Worm (Caenorhabditis elegans) whole organism, early embryonic: ENCODE data around the gene C44H9.6.

Experiments
- B0310.2 ChIP-seq: sonication (generic microtip); optimal IDR thresholded peaks from 2 replicates; lab custom pipeline; 2016; ENCODE audit warnings: mild to moderate bottlenecking, missing genetic modification characterization, missing compliant biosample characterization
- F13C5.2 ChIP-seq: sonication (generic microtip); optimal IDR thresholded peaks from 2 replicates; lab custom pipeline; 2017; ENCODE audit warnings: mild to moderate bottlenecking, missing genetic modification characterization, inconsistent platforms, missing compliant biosample characterization
- ama-1 ChIP-seq: fragments of 150-350 bp; optimal IDR thresholded peaks from 2 replicates; lab custom pipeline; 2014
- ceh-36 ChIP-seq: sonication (generic microtip); optimal IDR thresholded peaks from 2 replicates; lab custom pipeline; 2016; ENCODE audit warnings: missing genetic modification characterization, inconsistent platforms, missing compliant biosample characterization
- ets-7 ChIP-seq: sonication (generic microtip); optimal IDR thresholded peaks from 2 replicates; lab custom pipeline; 2016; ENCODE audit warnings: missing genotype, missing genetic modification characterization, missing compliant biosample characterization
- flt-1 ChIP-seq: fragments of 200-800 bp; sonication (Bioruptor generic); IDR thresholded peaks from 2 replicates; pipeline ENCODE4 v1.3.6; 2022; ENCODE audit warnings: missing genetic modification characterization, missing compliant biosample characterization
- hmbx-1 ChIP-seq: sonication (generic microtip); optimal IDR thresholded peaks from 2 replicates; lab custom pipeline; 2016; ENCODE audit warnings: mild to moderate bottlenecking, missing genetic modification characterization, missing compliant biosample characterization
- sea-1 ChIP-seq: fragments of 200-800 bp; sonication (Bioruptor generic); conservative IDR thresholded peaks from 2 replicates; pipeline ENCODE4 v1.3.6; 2022; ENCODE audit warnings: missing genetic modification characterization, missing compliant biosample characterization
- tbx-37 ChIP-seq: fragments of 200-800 bp; sonication (Bioruptor generic); conservative IDR thresholded peaks from 2 replicates; pipeline ENCODE4 v1.3.6; 2022; ENCODE audit warnings: missing genetic modification reagents, missing genetic modification characterization, missing compliant biosample characterization

DNA sequence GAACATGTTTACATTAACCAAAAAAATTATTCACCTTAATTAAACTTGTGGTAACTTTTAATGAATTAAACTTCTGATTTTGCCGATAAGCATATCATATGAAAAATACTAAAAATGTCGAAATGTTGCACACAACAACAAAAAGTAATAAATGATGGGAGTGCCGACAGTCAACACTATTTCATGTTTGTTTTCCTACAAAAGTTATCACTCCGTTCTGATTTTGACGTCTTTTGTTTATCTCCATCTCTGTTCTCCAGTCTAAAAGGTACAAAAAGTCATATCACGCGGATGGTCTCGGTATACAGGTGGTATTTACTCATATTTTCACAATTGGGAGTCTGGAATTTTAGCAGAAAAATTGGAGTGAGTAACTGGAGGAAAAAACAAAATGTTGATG, 29.8 kb downstream of the C44H9.6 start:
- TF ChIP-seq flt-1 (GFP tag; lab: Robert Waterston, UW) (no peak), F13C5.2 (no peak), ceh-36 (tag; lab: Kevin White, UChicago) (no peak), sea-1 (GFP tag; lab: Robert Waterston, UW) (no peak), ama-1 (lab: Kevin White, UChicago) (no peak), B0310.2 (no peak), tbx-37 (GFP tag; lab: Robert Waterston, UW) (no peak), ets-7 (no peak), hmbx-1 (no peak)
